Fruit fly (Drosophila melanogaster): Measurements from ENCODE around the gene VhaSFD.

Gene VhaSFD

DNA sequence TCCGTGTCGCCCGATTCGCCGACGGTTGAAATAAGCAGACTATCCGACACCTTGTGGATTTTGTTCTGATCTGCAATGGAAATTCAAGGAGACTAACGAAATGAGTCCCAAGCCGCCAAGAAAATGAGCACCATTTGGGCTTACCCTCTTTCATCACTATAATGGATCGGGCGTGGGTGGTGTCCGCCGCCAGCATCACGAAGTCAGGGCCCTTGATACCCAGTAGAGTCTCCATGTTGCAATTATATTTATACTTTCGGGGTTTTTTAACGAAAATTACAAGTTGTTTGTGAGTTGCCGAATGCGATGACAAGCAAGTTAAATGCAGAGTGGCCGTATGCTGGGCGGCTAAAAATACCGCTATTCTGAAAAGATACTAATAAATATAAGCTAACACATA, 4.2 kb upstream of the VhaSFD start, which contains the start of gene Prosbeta4:
Prosbeta4 (minus strand) TSS at position 335 of the 400 bp plus-strand sequence.
- TF ChIP-seq Dll (optimal IDR thresholded peaks at IDR 0.05) (no peak), EcR (GFP tag; optimal IDR thresholded peaks at IDR 0.05) (no peak), usp (GFP tag; optimal IDR thresholded peaks at IDR 0.05) (no peak), pan (optimal IDR thresholded peaks at IDR 0.05) (no peak), CG8478 (optimal IDR thresholded peaks at IDR 0.05) (no peak), psq (optimal IDR thresholded peaks at IDR 0.05) (no peak)

DNA sequence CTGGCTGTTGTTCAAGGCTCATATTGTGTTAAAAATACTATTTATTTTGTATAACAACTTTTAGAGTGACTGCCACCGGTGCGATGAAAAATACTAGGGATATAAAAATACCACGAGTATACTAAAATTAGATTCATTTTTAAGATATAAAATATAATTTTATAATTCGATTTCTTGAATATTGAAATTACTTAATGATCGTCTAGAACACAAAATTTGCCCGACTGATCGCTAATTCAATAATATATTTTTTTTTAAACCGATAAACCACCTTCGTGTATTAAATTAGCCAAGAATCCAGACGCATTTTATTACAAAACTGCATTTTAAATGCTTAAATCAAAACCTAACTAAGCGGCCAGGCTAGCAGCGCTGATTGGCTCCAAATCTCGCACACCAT, 3.3 kb upstream of the VhaSFD start, which contains the start of gene CG17996:
CG17996 (minus strand) TSS at position 101 of the 400 bp plus-strand sequence.
- TF ChIP-seq pan (optimal IDR thresholded peaks at IDR 0.05) (no peak), Dll (optimal IDR thresholded peaks at IDR 0.05) (no peak), CG8478 (optimal IDR thresholded peaks at IDR 0.05) (no peak), usp (GFP tag; optimal IDR thresholded peaks at IDR 0.05) (no peak), EcR (GFP tag; optimal IDR thresholded peaks at IDR 0.05) (no peak), psq (optimal IDR thresholded peaks at IDR 0.05) (no peak)

- TF ChIP-seq CG8478 (optimal IDR thresholded peaks at IDR 0.05): no peak
- TF ChIP-seq psq (optimal IDR thresholded peaks at IDR 0.05): no peak
- TF ChIP-seq Dll (optimal IDR thresholded peaks at IDR 0.05): no peak
- TF ChIP-seq pan (optimal IDR thresholded peaks at IDR 0.05): no peak
- no peak for TF ChIP-seq usp (GFP tag; optimal IDR thresholded peaks at IDR 0.05)
- no peak for TF ChIP-seq EcR (GFP tag; optimal IDR thresholded peaks at IDR 0.05)
Measured at dm6 chr2L:16729556-16729955, 1.9 kb upstream of the VhaSFD start, which contains the start of gene Tsen2. Tsen2 (plus strand) TSS chr2L:16729777.

DNA sequence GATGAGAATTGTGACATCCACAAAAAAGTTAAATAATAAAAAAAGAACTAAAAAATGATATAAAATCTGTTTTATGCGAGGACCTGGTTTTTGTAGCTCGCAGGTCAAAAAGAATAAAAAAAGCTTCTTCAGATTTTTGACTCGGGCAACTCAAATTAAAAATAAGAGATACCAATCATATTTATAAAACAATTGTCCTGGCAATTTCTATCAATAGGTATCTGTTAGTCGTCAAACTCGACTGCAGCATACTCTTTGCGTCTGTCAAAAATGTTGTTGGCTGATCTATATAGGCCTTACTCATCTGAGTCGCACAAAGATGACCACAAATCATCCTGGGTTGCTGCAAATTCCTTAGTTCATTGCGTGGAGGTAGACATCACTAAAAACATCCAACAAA, 5.0 kb downstream of the VhaSFD start:
- TF ChIP-seq usp (GFP tag; optimal IDR thresholded peaks at IDR 0.05): no peak
- TF ChIP-seq CG8478 (optimal IDR thresholded peaks at IDR 0.05): no peak
- no peak for TF ChIP-seq EcR (GFP tag; optimal IDR thresholded peaks at IDR 0.05)
- no peak for TF ChIP-seq Dll (optimal IDR thresholded peaks at IDR 0.05)
- no peak for TF ChIP-seq psq (optimal IDR thresholded peaks at IDR 0.05)
- no peak for TF ChIP-seq pan (optimal IDR thresholded peaks at IDR 0.05)

dm6 chr2L:16720707-16721700, 6.6 kb downstream of the VhaSFD start:
- TF ChIP-seq psq (optimal IDR thresholded peaks at IDR 0.05) (no peak), EcR (GFP tag; optimal IDR thresholded peaks at IDR 0.05) (no peak), usp (GFP tag; optimal IDR thresholded peaks at IDR 0.05) (no peak), Dll (optimal IDR thresholded peaks at IDR 0.05) (no peak), pan (optimal IDR thresholded peaks at IDR 0.05) (no peak), CG8478 (optimal IDR thresholded peaks at IDR 0.05) (no peak)

DNA sequence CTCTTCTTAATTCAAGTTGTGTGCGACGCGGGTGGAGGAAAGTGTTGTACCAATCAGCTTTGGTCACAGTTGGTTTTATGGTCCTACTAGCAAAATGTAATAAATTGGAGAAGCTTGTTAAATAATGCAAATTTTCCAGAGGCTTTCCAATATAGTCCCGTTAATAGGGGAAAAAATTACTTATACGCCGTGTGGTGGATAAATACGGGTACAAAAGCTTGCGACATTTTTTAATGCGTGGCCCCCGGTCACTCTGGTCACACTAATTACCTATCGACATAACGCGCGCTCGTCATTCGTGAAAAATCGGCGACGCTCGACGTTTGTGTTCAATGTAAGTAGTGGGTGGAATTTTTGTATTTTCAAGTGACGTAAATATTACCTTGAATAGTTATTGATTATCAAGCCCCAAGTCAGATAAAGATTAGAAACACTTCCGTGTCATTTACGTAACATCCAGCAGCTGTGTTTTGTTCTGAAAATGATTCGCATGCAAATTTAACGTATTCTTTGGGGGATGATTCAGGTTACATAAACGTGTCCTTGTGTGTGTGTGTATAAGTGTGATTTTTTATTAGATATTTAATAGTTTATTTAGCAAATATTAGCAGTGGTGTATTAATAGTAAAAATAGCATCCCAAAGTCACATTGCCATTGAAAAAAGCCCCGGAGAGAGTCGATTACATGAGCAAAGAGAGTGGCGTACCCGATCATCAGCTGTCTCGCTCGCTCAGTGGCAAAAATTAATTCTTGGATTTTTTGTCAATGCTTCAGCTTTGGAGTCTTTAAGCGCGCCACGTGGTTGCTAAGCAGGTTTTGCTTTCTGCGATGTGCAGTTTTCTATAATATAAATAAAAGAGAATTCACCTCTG, 7.7 kb downstream of the VhaSFD start, which contains the start of gene Cyt-c-p:
Cyt-c-p (plus strand) TSS at position 290 of the 873 bp plus-strand sequence.
- TF ChIP-seq psq (optimal IDR thresholded peaks at IDR 0.05): no peak
- no peak for TF ChIP-seq pan (optimal IDR thresholded peaks at IDR 0.05)
- TF ChIP-seq Dll (optimal IDR thresholded peaks at IDR 0.05): no peak
- TF ChIP-seq EcR (GFP tag; optimal IDR thresholded peaks at IDR 0.05): no peak
- no peak for TF ChIP-seq CG8478 (optimal IDR thresholded peaks at IDR 0.05)
- no peak for TF ChIP-seq usp (GFP tag; optimal IDR thresholded peaks at IDR 0.05)

DNA sequence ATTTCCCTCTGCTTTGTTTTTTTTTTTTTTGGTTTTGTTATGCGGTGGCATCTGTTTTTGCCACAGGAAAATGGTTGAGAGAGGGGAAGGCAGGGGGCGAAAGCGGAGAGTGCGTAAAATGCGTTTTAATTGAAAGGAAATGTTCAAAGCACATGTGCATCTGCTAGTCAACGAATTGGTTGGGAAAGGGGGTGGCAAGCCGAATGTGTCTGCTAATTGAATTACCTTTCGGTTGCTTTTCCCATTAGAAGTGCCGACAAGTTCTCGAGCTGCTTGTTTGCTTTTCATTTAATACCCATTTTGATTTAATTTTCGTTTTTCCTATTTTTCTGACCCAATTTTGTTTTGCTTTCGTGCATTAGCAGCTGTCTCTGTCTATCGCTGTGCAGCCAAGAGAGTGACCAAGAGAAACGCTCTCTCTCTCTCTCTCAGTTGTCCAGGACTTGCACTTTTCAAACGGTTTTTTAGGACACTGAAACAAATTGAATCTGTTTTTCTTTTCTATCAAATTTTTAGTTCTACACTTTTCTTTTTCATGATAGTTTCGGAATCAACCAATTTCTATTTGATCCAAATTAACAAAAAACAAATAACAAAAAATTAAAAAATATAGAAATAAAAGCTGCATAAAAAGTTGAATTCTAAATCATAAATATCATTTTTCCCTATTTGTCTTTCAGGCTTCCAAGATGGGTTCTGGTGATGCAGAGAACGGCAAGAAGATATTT, 9.0 kb downstream of the VhaSFD start:
- no peak for TF ChIP-seq pan (optimal IDR thresholded peaks at IDR 0.05)
- TF ChIP-seq EcR (GFP tag; optimal IDR thresholded peaks at IDR 0.05): no peak
- TF ChIP-seq usp (GFP tag; optimal IDR thresholded peaks at IDR 0.05): no peak

dm6 chr2L:16716771-16717170, 10.9 kb downstream of the VhaSFD start:
- TF ChIP-seq pan (optimal IDR thresholded peaks at IDR 0.05) (no peak), CG8478 (optimal IDR thresholded peaks at IDR 0.05) (no peak), psq (optimal IDR thresholded peaks at IDR 0.05) (no peak), Dll (optimal IDR thresholded peaks at IDR 0.05) (no peak), usp (GFP tag; optimal IDR thresholded peaks at IDR 0.05) (no peak), EcR (GFP tag; optimal IDR thresholded peaks at IDR 0.05) (no peak)

- TF ChIP-seq EcR (GFP tag; optimal IDR thresholded peaks at IDR 0.05): no peak
- TF ChIP-seq pan (optimal IDR thresholded peaks at IDR 0.05): no peak
- TF ChIP-seq Dll (optimal IDR thresholded peaks at IDR 0.05): no peak
- TF ChIP-seq psq (optimal IDR thresholded peaks at IDR 0.05): no peak
- no peak for TF ChIP-seq CG8478 (optimal IDR thresholded peaks at IDR 0.05)
Measured at dm6 chr2L:16715841-16716701, 11.6 kb downstream of the VhaSFD start, which contains the start of the genes Cyt-c-d and CG31808. Cyt-c-d (plus strand) TSS chr2L:16715891. CG31808 (minus strand) TSS chr2L:16716195.

Data from whole organism.